Worm (Caenorhabditis elegans) whole organism, L3 larva: ENCODE measurements around the gene lips-9.
A peak's percentile ranks its signal among the peaks of the same experiment; 100 is the strongest.

Experiments
- R02D3.7 ChIP-seq: fragments of 150-350 bp; optimal IDR thresholded peaks from 2 replicates; lab custom pipeline; 2014; ENCODE audit warnings: missing biosample characterization, missing genetic modification characterization
- ZK546.5 ChIP-seq: sonication (generic microtip); optimal IDR thresholded peaks from 2 replicates; lab custom pipeline; 2017; ENCODE audit warnings: missing biosample characterization, missing genetic modification characterization
- ama-1 ChIP-seq: fragments of 150-350 bp; optimal IDR thresholded peaks from 2 replicates; lab custom pipeline; 2018
- ceh-16 ChIP-seq: sonication (generic microtip); optimal IDR thresholded peaks from 2 replicates; lab custom pipeline; 2017; ENCODE audit warnings: missing biosample characterization, missing genetic modification characterization
- ceh-28 ChIP-seq: fragments of 150-350 bp; optimal IDR thresholded peaks from 2 replicates; lab custom pipeline; 2014; ENCODE audit warnings: missing biosample characterization, missing genetic modification reagents, missing genetic modification characterization
- ceh-82 ChIP-seq: fragments of 150-350 bp; optimal IDR thresholded peaks from 2 replicates; lab custom pipeline; 2014; ENCODE audit warnings: missing biosample characterization, missing genetic modification characterization
- ceh-9 ChIP-seq: sonication (generic microtip); optimal IDR thresholded peaks from 2 replicates; lab custom pipeline; 2018; ENCODE audit warnings: missing biosample characterization, missing genetic modification characterization
- egl-27 ChIP-seq: sonication (generic microtip); optimal IDR thresholded peaks from 4 replicates; lab custom pipeline; 2017; ENCODE audit warnings: missing biosample characterization, missing genetic modification reagents, missing genetic modification characterization
- egl-5 ChIP-seq: fragments of 150-350 bp; optimal IDR thresholded peaks from 2 replicates; lab custom pipeline; 2017; ENCODE audit warnings: missing biosample characterization, missing genetic modification reagents, missing genetic modification characterization, inconsistent platforms
- elt-1 ChIP-seq: fragments of 150-350 bp; optimal IDR thresholded peaks from 2 replicates; lab custom pipeline; 2014; ENCODE audit warnings: missing biosample characterization, missing genetic modification characterization
- elt-2 ChIP-seq: sonication (generic microtip); optimal IDR thresholded peaks from 2 replicates; lab custom pipeline; 2016; ENCODE audit warnings: missing genetic modification reagents, mild to moderate bottlenecking, missing genetic modification characterization, missing compliant biosample characterization
- elt-3 ChIP-seq, 3 experiments: fragments of 150-350 bp in 1 of 3; sonication (generic microtip) in 2 of 3; optimal IDR thresholded peaks; 2 replicates in 2 of 3; 4 replicates in 1 of 3; lab custom pipeline; 2014 to 2017; ENCODE audit warnings: missing biosample characterization in 3 of 3, missing genetic modification characterization in 3 of 3
- fkh-10 ChIP-seq: sonication (generic microtip); optimal IDR thresholded peaks from 2 replicates; lab custom pipeline; 2017; ENCODE audit warnings: missing biosample characterization, missing genetic modification reagents, missing genetic modification characterization
- fkh-2 ChIP-seq: fragments of 150-350 bp; optimal IDR thresholded peaks from 2 replicates; lab custom pipeline; 2014; ENCODE audit warnings: missing biosample characterization, missing genetic modification reagents, missing genetic modification characterization
- hmg-11 ChIP-seq: sonication (generic microtip); optimal IDR thresholded peaks from 2 replicates; lab custom pipeline; 2016; ENCODE audit warnings: missing genetic modification characterization, missing compliant biosample characterization
- jun-1 ChIP-seq: fragments of 150-350 bp; optimal IDR thresholded peaks from 2 replicates; lab custom pipeline; 2014; ENCODE audit warnings: missing biosample characterization, missing genetic modification reagents, missing genetic modification characterization
- lin-39 ChIP-seq: fragments of 150-350 bp; optimal IDR thresholded peaks from 2 replicates; lab custom pipeline; 2018; ENCODE audit warnings: missing biosample characterization, missing genetic modification reagents, missing genetic modification characterization
- mdl-1 ChIP-seq: fragments of 150-350 bp; optimal IDR thresholded peaks from 2 replicates; lab custom pipeline; 2014; ENCODE audit warnings: missing biosample characterization, missing genetic modification characterization
- mml-1 ChIP-seq: fragments of 150-350 bp; sonication (generic microtip); optimal IDR thresholded peaks from 3 replicates; lab custom pipeline; 2014; ENCODE audit warnings: missing biosample characterization, missing genetic modification characterization
- nfya-1 ChIP-seq: sonication (generic microtip); optimal IDR thresholded peaks from 2 replicates; lab custom pipeline; 2017; ENCODE audit warnings: missing genetic modification characterization, mild to moderate bottlenecking, missing compliant biosample characterization, antibody characterized with exemption, moderate library complexity; ENCODE audit not compliant: insufficient read depth
- nhr-12 ChIP-seq: fragments of 150-350 bp; optimal IDR thresholded peaks from 2 replicates; lab custom pipeline; 2014; ENCODE audit warnings: missing biosample characterization, missing genetic modification characterization
- nhr-23 ChIP-seq: fragments of 150-350 bp; optimal IDR thresholded peaks from 2 replicates; lab custom pipeline; 2014; ENCODE audit warnings: missing biosample characterization, missing genetic modification reagents, missing genetic modification characterization
- nhr-237 ChIP-seq: fragments of 150-350 bp; optimal IDR thresholded peaks from 2 replicates; lab custom pipeline; 2014; ENCODE audit warnings: missing biosample characterization, missing genetic modification characterization
- nhr-28 ChIP-seq: fragments of 150-350 bp; optimal IDR thresholded peaks from 2 replicates; lab custom pipeline; 2014; ENCODE audit warnings: missing biosample characterization, missing genetic modification characterization
- nhr-43 ChIP-seq: sonication (generic microtip); optimal IDR thresholded peaks from 2 replicates; lab custom pipeline; 2016; ENCODE audit warnings: mild to moderate bottlenecking, missing genetic modification characterization, missing compliant biosample characterization; ENCODE audit not compliant: poor library complexity, severe bottlenecking
- nhr-76 ChIP-seq: fragments of 150-350 bp; sonication (generic microtip); optimal IDR thresholded peaks from 5 replicates; lab custom pipeline; 2014; ENCODE audit warnings: missing biosample characterization, missing genetic modification characterization
- pha-4 ChIP-seq: fragments of 150-350 bp; optimal IDR thresholded peaks from 2 replicates; lab custom pipeline; 2014; ENCODE audit warnings: missing biosample characterization, missing genetic modification reagents, missing genetic modification characterization
- pqm-1 ChIP-seq: fragments of 150-350 bp; optimal IDR thresholded peaks from 2 replicates; lab custom pipeline; 2017; ENCODE audit warnings: missing biosample characterization, missing genetic modification characterization, inconsistent platforms
- sea-2 ChIP-seq: fragments of 150-350 bp; sonication (generic microtip); optimal IDR thresholded peaks from 4 replicates; lab custom pipeline; 2014; ENCODE audit warnings: missing biosample characterization, missing genetic modification reagents, missing genetic modification characterization
- skn-1 ChIP-seq: fragments of 150-350 bp; optimal IDR thresholded peaks from 2 replicates; lab custom pipeline; 2014; ENCODE audit warnings: missing biosample characterization, missing genetic modification characterization
- tbx-2 ChIP-seq: sonication (generic microtip); optimal IDR thresholded peaks from 2 replicates; lab custom pipeline; 2016; ENCODE audit warnings: mild to moderate bottlenecking, missing genetic modification characterization, missing compliant biosample characterization
- zag-1 ChIP-seq: fragments of 150-350 bp; optimal IDR thresholded peaks from 2 replicates; lab custom pipeline; 2014; ENCODE audit warnings: missing biosample characterization, missing genetic modification characterization
- ztf-4 ChIP-seq: fragments of 150-350 bp; optimal IDR thresholded peaks from 2 replicates; lab custom pipeline; 2014; ENCODE audit warnings: missing biosample characterization, missing genetic modification characterization

lips-9 gene

DNA sequence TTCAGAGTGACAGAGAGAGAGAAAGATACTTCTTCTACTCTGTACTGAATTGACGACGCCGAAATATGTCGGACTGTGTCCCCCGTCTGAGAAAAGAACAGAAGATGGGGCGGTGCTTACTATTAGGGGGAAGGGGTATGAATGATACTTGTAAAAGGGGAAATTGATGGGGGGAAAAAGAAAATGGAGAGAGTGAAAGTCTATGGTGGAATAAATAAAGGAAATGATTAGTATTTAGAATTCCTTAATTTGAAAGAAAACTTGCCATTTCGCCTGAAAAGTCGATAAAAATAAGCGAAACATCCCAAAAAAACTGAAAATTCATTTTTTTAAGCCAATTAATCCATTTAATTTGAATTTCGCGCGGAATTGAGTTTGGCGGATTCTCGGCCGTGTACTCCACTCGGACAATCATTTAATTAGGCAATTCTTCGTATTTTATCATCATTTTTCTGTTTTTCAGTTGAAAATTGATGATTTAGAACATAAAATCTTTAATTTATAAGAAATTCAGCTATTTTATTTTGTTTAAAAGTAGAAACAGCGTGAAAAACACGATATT lies 20.6 kb downstream of the lips-9 start, which contains the start of gene F35C5.12 (continued):
- no peak for TF ChIP-seq nhr-12 (tag; lab: Kevin White, UChicago)
- TF ChIP-seq nhr-43 (tag; lab: Kevin White, UChicago), result no peak
- no peak for TF ChIP-seq nhr-28 (tag; lab: Kevin White, UChicago)
- no peak for TF ChIP-seq sea-2
- TF ChIP-seq nfya-1, result peak; percentile 39
- TF ChIP-seq nhr-23, result peak; percentile 67
- TF ChIP-seq ama-1 (lab: Kevin White, UChicago), result no peak
- TF ChIP-seq lin-39 (tag; lab: Kevin White, UChicago), result no peak
- TF ChIP-seq ceh-82 (tag; lab: Kevin White, UChicago), result no peak
- no peak for TF ChIP-seq elt-3 (tag; optimal IDR thresholded peaks at IDR 0.05; lab: Kevin White, UChicago)
- TF ChIP-seq mdl-1 (tag; lab: Kevin White, UChicago), result no peak
- no peak for TF ChIP-seq ZK546.5
- no peak for TF ChIP-seq ceh-16 (tag; lab: Kevin White, UChicago)
- TF ChIP-seq ztf-4 (tag; lab: Kevin White, UChicago), result no peak
- no peak for TF ChIP-seq jun-1

DNA sequence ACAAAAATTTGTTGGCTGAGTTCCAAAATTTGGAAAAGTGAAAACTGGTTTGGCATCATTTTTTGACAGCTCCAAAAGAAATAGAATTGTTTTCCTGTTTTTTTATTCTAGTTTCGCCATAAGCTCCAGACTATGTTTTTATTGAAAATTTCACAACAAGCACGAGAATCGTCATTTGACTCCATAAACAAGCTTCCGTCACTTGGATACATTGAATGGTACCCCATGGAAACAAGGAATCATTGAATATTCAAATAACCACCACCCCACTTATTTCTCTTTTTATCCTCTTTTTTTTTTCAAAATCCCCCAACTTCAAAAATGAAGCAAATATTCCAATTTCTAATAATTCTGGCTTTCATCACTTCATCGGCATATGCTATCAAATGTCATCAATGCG lies 26.4 kb downstream of the lips-9 start, which contains the start of gene ddn-2:
ddn-2 (plus strand) TSS at position 301 of the 400 bp plus-strand sequence.
- TF ChIP-seq ztf-4 (tag; lab: Kevin White, UChicago) (no peak), egl-5 (tag; lab: Kevin White, UChicago) (no peak), nhr-237 (tag; lab: Kevin White, UChicago) (no peak), zag-1 (tag; lab: Kevin White, UChicago) (no peak), lin-39 (tag; lab: Kevin White, UChicago) (no peak), egl-27 (tag; lab: Kevin White, UChicago) (no peak), ceh-9 (tag; lab: Kevin White, UChicago) (no peak), elt-2 (tag; lab: Kevin White, UChicago) (no peak), R02D3.7 (tag; lab: Kevin White, UChicago) (no peak), ceh-28 (tag; lab: Kevin White, UChicago) (no peak), jun-1 (no peak), elt-1 (no peak), tbx-2 (tag; lab: Kevin White, UChicago) (no peak), pha-4 (tag; lab: Kevin White, UChicago) (no peak), ceh-16 (tag; lab: Kevin White, UChicago) (no peak), mml-1 (no peak), hmg-11 (tag; lab: Kevin White, UChicago) (no peak), fkh-10 (no peak)
- TF ChIP-seq, all 47 proteins: peak for 0

DNA sequence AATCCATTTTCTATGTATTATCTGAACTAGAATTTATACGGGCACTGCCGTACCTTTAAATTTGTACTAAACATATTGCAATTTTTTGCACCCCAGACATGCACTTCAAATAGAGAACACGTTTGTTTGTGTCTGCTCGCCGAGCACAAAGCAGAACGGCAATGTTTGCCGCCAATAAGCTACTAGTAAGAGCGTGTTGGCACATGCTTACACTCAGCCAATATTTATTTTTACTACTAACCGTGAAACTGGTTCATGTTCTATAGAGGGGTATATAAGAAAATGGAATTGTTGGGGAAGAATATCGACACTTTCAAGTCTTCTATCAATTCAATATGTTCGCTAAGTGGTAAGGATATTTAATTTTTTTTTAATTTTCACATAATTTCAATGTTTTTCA lies 28.1 kb downstream of the lips-9 start, which contains the start of gene nspb-11:
nspb-11 (plus strand) TSS at position 301 of the 400 bp plus-strand sequence.
- TF ChIP-seq nhr-237 (tag; lab: Kevin White, UChicago), result no peak
- TF ChIP-seq nhr-76, result no peak
- TF ChIP-seq ZK546.5, result no peak
- TF ChIP-seq skn-1 (tag; lab: Kevin White, UChicago), result no peak

DNA sequence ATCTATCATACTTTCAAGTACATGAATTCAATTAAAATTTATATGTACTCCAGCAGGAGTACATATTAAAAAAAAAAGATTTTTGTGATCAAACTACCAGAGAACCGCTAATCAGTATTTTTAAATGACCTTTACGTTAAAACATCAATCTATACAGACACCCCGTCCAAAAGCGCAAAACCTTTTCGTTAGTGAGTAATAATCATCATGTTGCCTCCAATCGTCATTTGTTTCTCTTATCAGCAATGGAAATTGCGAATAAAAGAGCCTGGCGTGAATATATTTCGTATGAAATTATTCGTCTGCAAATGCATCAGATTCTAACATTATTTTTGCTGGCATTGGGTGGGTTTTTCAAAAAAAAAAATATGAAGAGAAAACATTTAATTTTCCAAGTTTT lies 31.0 kb downstream of the lips-9 start, which contains the start of gene clec-66:
clec-66 (plus strand) TSS at position 225 of the 400 bp plus-strand sequence.
- TF ChIP-seq pqm-1 (tag; lab: Kevin White, UChicago), result peak; percentile 18
- no peak for TF ChIP-seq mml-1
- TF ChIP-seq elt-2 (tag; lab: Kevin White, UChicago), result peak; percentile 27

DNA sequence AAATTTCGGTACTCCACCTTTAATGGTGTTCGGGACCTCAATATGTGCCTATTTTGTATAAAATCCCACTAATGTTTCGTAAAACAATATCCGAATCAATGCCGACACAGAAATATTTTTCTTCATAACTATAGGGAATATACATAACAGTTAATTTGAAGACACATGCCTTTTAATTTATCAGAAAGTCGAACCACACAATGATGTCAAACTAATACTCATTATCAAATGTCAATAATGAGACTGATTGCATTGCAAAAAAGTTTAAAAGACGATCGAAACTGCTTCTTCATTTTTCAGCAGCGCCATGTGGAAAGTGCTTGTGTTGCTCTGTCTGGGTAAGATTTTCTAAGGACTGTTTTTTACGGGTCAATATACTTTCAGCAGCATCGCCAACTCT lies 34.1 kb downstream of the lips-9 start, which contains the start of gene clec-65:
clec-65 (plus strand) TSS at position 301 of the 400 bp plus-strand sequence.
- TF ChIP-seq pha-4 (tag; lab: Kevin White, UChicago) (peak; percentile 11), fkh-2 (tag; lab: Kevin White, UChicago) (no peak), nhr-28 (tag; lab: Kevin White, UChicago) (no peak), pqm-1 (tag; lab: Kevin White, UChicago) (peak; percentile 2), elt-2 (tag; lab: Kevin White, UChicago) (peak; percentile 36)
